Worm (Caenorhabditis elegans) whole organism, late embryonic: Measurements from ENCODE around the gene slc-5A12.

Source experiments
- C08G9.2 ChIP-seq: sonication (generic microtip); optimal IDR thresholded peaks from 2 replicates; lab custom pipeline; 2016; ENCODE audit warnings: mild to moderate bottlenecking, missing genetic modification characterization, moderate library complexity, missing compliant biosample characterization
- F13H6.1 ChIP-seq: sonication (generic microtip); optimal IDR thresholded peaks from 2 replicates; lab custom pipeline; 2016; ENCODE audit warnings: missing genetic modification characterization, missing compliant biosample characterization
- ahr-1 ChIP-seq: sonication (generic microtip); optimal IDR thresholded peaks from 2 replicates; lab custom pipeline; 2016; ENCODE audit warnings: missing genetic modification characterization, missing compliant biosample characterization
- ama-1 ChIP-seq: fragments of 150-350 bp; optimal IDR thresholded peaks from 2 replicates; lab custom pipeline; 2014
- ceh-14 ChIP-seq: sonication (generic microtip); optimal IDR thresholded peaks from 2 replicates; lab custom pipeline; 2016; ENCODE audit warnings: missing genotype, missing genetic modification characterization, missing compliant biosample characterization
- ceh-18 ChIP-seq: sonication (generic microtip); optimal IDR thresholded peaks from 2 replicates; lab custom pipeline; 2016; ENCODE audit warnings: missing genetic modification characterization, missing compliant biosample characterization
- ceh-19 ChIP-seq: fragments of 200-800 bp; sonication (Bioruptor generic); optimal IDR thresholded peaks from 2 replicates; lab custom pipeline; 2018; ENCODE audit warnings: mild to moderate bottlenecking, missing genetic modification characterization, missing compliant biosample characterization
- ceh-24 ChIP-seq: sonication (generic microtip); optimal IDR thresholded peaks from 2 replicates; lab custom pipeline; 2016; ENCODE audit warnings: mild to moderate bottlenecking, missing genetic modification characterization, missing compliant biosample characterization
- ceh-30 ChIP-seq: fragments of 150-350 bp; optimal IDR thresholded peaks from 2 replicates; lab custom pipeline; 2014; ENCODE audit warnings: missing biosample characterization, missing genetic modification characterization
- ceh-34 ChIP-seq: sonication (generic microtip); optimal IDR thresholded peaks from 2 replicates; lab custom pipeline; 2016; ENCODE audit warnings: mild to moderate bottlenecking, missing genetic modification characterization, missing compliant biosample characterization
- ceh-45 ChIP-seq: fragments of 200-800 bp; sonication (Bioruptor generic); IDR thresholded peaks from 2 replicates; pipeline ENCODE4 v1.3.6; 2022; ENCODE audit warnings: missing genetic modification reagents, missing genetic modification characterization, missing compliant biosample characterization
- ceh-48 ChIP-seq: sonication (generic microtip); optimal IDR thresholded peaks from 2 replicates; lab custom pipeline; 2016; ENCODE audit warnings: missing genetic modification characterization, inconsistent platforms, missing compliant biosample characterization
- dmd-4 ChIP-seq: sonication (generic microtip); optimal IDR thresholded peaks from 2 replicates; lab custom pipeline; 2016; ENCODE audit warnings: borderline replicate concordance, missing genetic modification characterization, missing compliant biosample characterization
- dve-1 ChIP-seq: sonication (generic microtip); optimal IDR thresholded peaks from 2 replicates; lab custom pipeline; 2017; ENCODE audit warnings: antibody characterized with exemption, mild to moderate bottlenecking, missing genetic modification characterization, missing compliant biosample characterization
- elt-2 ChIP-seq: sonication (generic microtip); optimal IDR thresholded peaks from 2 replicates; lab custom pipeline; 2016; ENCODE audit warnings: missing genetic modification reagents, missing genetic modification characterization, missing compliant biosample characterization
- ets-4 ChIP-seq: sonication (generic microtip); optimal IDR thresholded peaks from 2 replicates; lab custom pipeline; 2016; ENCODE audit warnings: missing genetic modification characterization, missing compliant biosample characterization
- fkh-10 ChIP-seq: fragments of 150-350 bp; optimal IDR thresholded peaks from 2 replicates; lab custom pipeline; 2014; ENCODE audit warnings: missing biosample characterization, missing genetic modification reagents, missing genetic modification characterization
- fkh-6 ChIP-seq: sonication (generic microtip); optimal IDR thresholded peaks from 2 replicates; lab custom pipeline; 2016; ENCODE audit warnings: missing genetic modification characterization, missing compliant biosample characterization
- gmeb-2 ChIP-seq: sonication (generic microtip); optimal IDR thresholded peaks from 2 replicates; lab custom pipeline; 2016; ENCODE audit warnings: missing genetic modification characterization, inconsistent platforms, missing compliant biosample characterization
- hlh-13 ChIP-seq: fragments of 200-800 bp; sonication (Bioruptor generic); optimal IDR thresholded peaks from 2 replicates; lab custom pipeline; 2018; ENCODE audit warnings: mild to moderate bottlenecking, missing genetic modification characterization, missing compliant biosample characterization
- hlh-15 ChIP-seq: sonication (generic microtip); optimal IDR thresholded peaks from 2 replicates; lab custom pipeline; 2016; ENCODE audit warnings: missing genetic modification characterization, missing compliant biosample characterization
- hlh-30 ChIP-seq: sonication (generic microtip); optimal IDR thresholded peaks from 2 replicates; lab custom pipeline; 2017; ENCODE audit warnings: antibody characterized with exemption, missing genetic modification characterization, missing compliant biosample characterization; ENCODE audit not compliant: insufficient read depth
- hlh-8 ChIP-seq: sonication (generic microtip); optimal IDR thresholded peaks from 2 replicates; lab custom pipeline; 2016; ENCODE audit warnings: missing genotype, missing genetic modification characterization, missing compliant biosample characterization
- lim-6 ChIP-seq: sonication (generic microtip); optimal IDR thresholded peaks from 2 replicates; lab custom pipeline; 2016; ENCODE audit warnings: missing genetic modification characterization, missing compliant biosample characterization
- lin-11 ChIP-seq: fragments of 200-800 bp; sonication (Bioruptor generic); optimal IDR thresholded peaks from 2 replicates; lab custom pipeline; 2018; ENCODE audit warnings: mild to moderate bottlenecking, missing genetic modification characterization, missing compliant biosample characterization
- mec-3 ChIP-seq: sonication (generic microtip); optimal IDR thresholded peaks from 2 replicates; lab custom pipeline; 2016; ENCODE audit warnings: borderline replicate concordance, missing genetic modification characterization, missing compliant biosample characterization
- nfya-1 ChIP-seq: sonication (generic microtip); optimal IDR thresholded peaks from 2 replicates; lab custom pipeline; 2017; ENCODE audit warnings: missing genetic modification characterization, mild to moderate bottlenecking, missing compliant biosample characterization, antibody characterized with exemption, moderate library complexity
- nhr-11 ChIP-seq: fragments of 150-350 bp; optimal IDR thresholded peaks from 2 replicates; lab custom pipeline; 2014; ENCODE audit warnings: missing biosample characterization, missing genetic modification characterization
- odd-2 ChIP-seq: sonication (generic microtip); optimal IDR thresholded peaks from 2 replicates; lab custom pipeline; 2017; ENCODE audit warnings: antibody characterized with exemption, mild to moderate bottlenecking, missing genetic modification characterization, missing compliant biosample characterization
- pag-3 ChIP-seq: sonication (generic microtip); optimal IDR thresholded peaks from 2 replicates; lab custom pipeline; 2016; ENCODE audit warnings: missing compliant biosample characterization, missing genetic modification characterization, borderline replicate concordance
- pat-9 ChIP-seq: fragments of 200-800 bp; sonication (Bioruptor generic); optimal IDR thresholded peaks from 2 replicates; lab custom pipeline; 2018; ENCODE audit warnings: mild to moderate bottlenecking, missing genetic modification characterization, moderate library complexity, missing compliant biosample characterization
- pax-1 ChIP-seq: fragments of 150-350 bp; optimal IDR thresholded peaks from 2 replicates; lab custom pipeline; 2014; ENCODE audit warnings: missing biosample characterization, missing genetic modification characterization
- pha-2 ChIP-seq: sonication (generic microtip); optimal IDR thresholded peaks from 2 replicates; lab custom pipeline; 2017; ENCODE audit warnings: mild to moderate bottlenecking, missing genetic modification characterization, missing compliant biosample characterization
- pqm-1 ChIP-seq: sonication (generic microtip); optimal IDR thresholded peaks from 2 replicates; lab custom pipeline; 2016; ENCODE audit warnings: missing genetic modification characterization, missing compliant biosample characterization
- pros-1 ChIP-seq: fragments of 150-350 bp; optimal IDR thresholded peaks from 2 replicates; lab custom pipeline; 2014; ENCODE audit warnings: missing biosample characterization, missing genetic modification reagents, missing genetic modification characterization
- rnt-1 ChIP-seq: sonication (generic microtip); optimal IDR thresholded peaks from 2 replicates; lab custom pipeline; 2016; ENCODE audit warnings: missing genetic modification characterization, missing compliant biosample characterization
- sdc-2 ChIP-seq: sonication (generic microtip); optimal IDR thresholded peaks from 2 replicates; lab custom pipeline; 2016; ENCODE audit warnings: missing genotype, missing genetic modification characterization, missing compliant biosample characterization
- sox-2 ChIP-seq: fragments of 200-800 bp; sonication (Bioruptor generic); IDR thresholded peaks from 2 replicates; pipeline ENCODE4 v1.3.6; 2022; ENCODE audit warnings: missing genetic modification reagents, missing genetic modification characterization, missing compliant biosample characterization
- sox-4 ChIP-seq: sonication (generic microtip); optimal IDR thresholded peaks from 2 replicates; lab custom pipeline; 2017; ENCODE audit warnings: mild to moderate bottlenecking, missing genetic modification characterization, inconsistent platforms, missing compliant biosample characterization
- ttx-3 ChIP-seq: sonication (generic microtip); optimal IDR thresholded peaks from 2 replicates; lab custom pipeline; 2016; ENCODE audit warnings: missing genetic modification reagents, missing genetic modification characterization, missing compliant biosample characterization
- unc-3 ChIP-seq, 2 experiments: fragments of 200-800 bp in 1 of 2; sonication (Bioruptor generic) in 1 of 2; sonication (generic microtip) in 1 of 2; conservative IDR thresholded peaks in 1 of 2; optimal IDR thresholded peaks in 1 of 2; 2 replicates each; pipeline versions ENCODE4 v1.3.6 to Lab custom; 2016 to 2022; ENCODE audit warnings: missing compliant biosample characterization in 2 of 2, missing genetic modification characterization in 2 of 2, missing genetic modification reagents in 1 of 2
- unc-42 ChIP-seq: sonication (generic microtip); optimal IDR thresholded peaks from 2 replicates; lab custom pipeline; 2016; ENCODE audit warnings: missing genotype, missing genetic modification characterization, missing compliant biosample characterization
- unc-55 ChIP-seq: sonication (generic microtip); optimal IDR thresholded peaks from 2 replicates; lab custom pipeline; 2017; ENCODE audit warnings: missing biosample characterization, missing genetic modification reagents, missing genetic modification characterization
- unc-86 ChIP-seq: sonication (generic microtip); optimal IDR thresholded peaks from 2 replicates; lab custom pipeline; 2016; ENCODE audit warnings: missing genetic modification characterization, missing compliant biosample characterization
- zip-5 ChIP-seq: sonication (generic microtip); optimal IDR thresholded peaks from 2 replicates; lab custom pipeline; 2016; ENCODE audit warnings: missing genetic modification characterization, missing compliant biosample characterization

The slc-5A12 gene

DNA sequence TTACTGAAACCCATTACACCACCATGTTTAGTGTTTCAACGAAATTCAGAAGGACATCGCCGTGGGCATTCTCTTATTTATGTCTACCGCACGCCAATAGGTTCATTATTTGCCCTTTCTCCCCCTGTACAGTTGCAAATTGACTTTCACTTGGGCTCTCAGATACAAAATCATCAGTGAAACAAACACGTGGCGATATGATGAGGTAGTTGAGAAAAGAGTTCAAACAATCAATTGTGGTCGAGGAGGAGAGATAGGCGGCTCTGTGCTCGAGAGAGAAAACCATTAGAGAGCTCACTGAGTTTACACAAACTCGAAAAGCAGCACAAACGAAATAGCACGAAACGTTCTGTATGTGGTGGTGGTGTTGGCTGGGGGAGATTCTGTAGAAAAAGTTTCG is 19.9 kb downstream of the slc-5A12 start:
- TF ChIP-seq unc-42 (tag; lab: Kevin White, UChicago) (no peak), elt-2 (tag; lab: Kevin White, UChicago) (no peak), fkh-10 (GFP tag; lab: Kevin White, UChicago) (no peak), ceh-18 (tag; lab: Kevin White, UChicago) (peak; percentile 4), unc-86 (tag; lab: Kevin White, UChicago) (no peak)

DNA sequence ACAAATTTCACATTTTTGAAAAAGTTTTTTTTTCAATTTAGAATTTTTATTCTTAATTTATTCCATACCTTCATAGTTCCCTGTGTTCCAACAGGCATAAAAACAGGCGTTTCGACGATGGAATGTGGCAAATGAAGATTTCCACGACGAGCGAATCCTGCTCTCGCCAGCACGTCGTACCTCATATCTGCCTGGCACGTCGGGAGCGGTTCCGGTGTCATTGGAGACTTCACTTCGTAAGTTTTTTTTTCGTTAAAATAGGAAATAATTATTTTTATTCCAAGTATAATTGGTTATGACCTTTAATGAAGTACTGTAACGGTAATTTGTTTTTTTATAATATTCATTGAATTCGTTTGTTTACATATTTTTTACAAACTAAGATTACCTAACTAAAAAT is 22.4 kb downstream of the slc-5A12 start, which contains the start of gene tgt-1:
TSS of gene tgt-1 (minus strand) at position 232 of the 400 bp plus-strand sequence.
- TF ChIP-seq unc-42 (tag; lab: Kevin White, UChicago) (no peak), rnt-1 (tag; lab: Kevin White, UChicago) (no peak), dve-1 (tag; lab: Kevin White, UChicago) (no peak), lim-6 (tag; lab: Kevin White, UChicago) (no peak), mec-3 (tag; lab: Kevin White, UChicago) (no peak)

DNA sequence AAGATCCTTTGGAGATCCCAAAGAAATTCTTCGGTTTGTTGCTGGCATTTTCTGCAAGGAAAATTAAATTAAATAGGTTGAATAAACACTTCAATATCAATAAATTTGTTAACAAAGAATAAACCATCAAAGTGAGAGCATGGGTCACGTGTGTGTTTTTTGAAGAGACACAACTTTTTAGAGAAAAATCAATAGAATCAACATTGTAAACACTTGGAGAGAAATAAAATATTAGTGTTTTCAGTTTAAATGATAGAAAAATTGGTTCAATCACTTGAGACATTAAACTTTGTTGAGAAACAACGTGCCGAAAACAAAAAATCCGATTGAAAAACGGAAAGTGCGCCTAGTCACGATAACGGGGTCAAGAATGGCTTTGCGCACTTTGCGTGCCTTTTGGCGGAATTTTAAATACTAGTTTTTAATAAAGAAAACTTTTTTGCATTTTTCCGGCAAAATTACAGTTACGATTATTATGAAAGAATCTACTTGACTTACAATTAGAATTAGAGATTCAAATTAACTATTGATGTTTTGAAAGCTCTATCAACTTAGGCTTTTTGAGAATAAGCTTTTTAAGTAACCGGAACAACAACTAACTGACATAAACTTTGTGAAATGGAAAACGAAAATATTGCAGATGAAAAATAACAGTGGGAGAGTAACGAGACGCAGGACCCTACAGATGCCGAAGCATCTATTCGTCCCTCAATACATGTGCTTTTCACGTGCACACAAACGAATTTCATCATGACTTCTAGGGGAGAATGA is 24.5 kb downstream of the slc-5A12 start, which contains the start of gene ZK829.7:
TSS of gene ZK829.7 (minus strand) at position 51 of the 771 bp plus-strand sequence.
- TF ChIP-seq F13H6.1 (no peak), ceh-18 (tag; lab: Kevin White, UChicago) (no peak), pag-3 (tag; lab: Kevin White, UChicago) (no peak), ceh-14 (tag; lab: Kevin White, UChicago) (no peak), fkh-6 (tag; lab: Kevin White, UChicago) (no peak), odd-2 (tag; lab: Kevin White, UChicago) (no peak), ets-4 (tag; lab: Kevin White, UChicago) (no peak), zip-5 (tag; lab: Kevin White, UChicago) (no peak), sdc-2 (tag; lab: Kevin White, UChicago) (no peak), ama-1 (lab: Kevin White, UChicago) (no peak), hlh-13 (GFP tag; lab: Kevin White, UChicago) (no peak), hlh-8 (no peak), sox-4 (tag; lab: Kevin White, UChicago) (no peak), dmd-4 (tag; lab: Kevin White, UChicago) (no peak), unc-42 (tag; lab: Kevin White, UChicago) (peak; percentile 20), pha-2 (no peak), ceh-24 (tag; lab: Kevin White, UChicago) (no peak), elt-2 (tag; lab: Kevin White, UChicago) (no peak), unc-3 (GFP tag; conservative IDR thresholded peaks at IDR 0.05; lab: Robert Waterston, UW) (no peak), unc-3 (tag; optimal IDR thresholded peaks at IDR 0.05; lab: Kevin White, UChicago) (no peak), fkh-10 (GFP tag; lab: Kevin White, UChicago) (no peak), nhr-11 (tag; lab: Kevin White, UChicago) (no peak), ceh-45 (no peak), pax-1 (peak; percentile 41), pat-9 (tag; lab: Kevin White, UChicago) (no peak), nfya-1 (tag; lab: Kevin White, UChicago) (peak; percentile 24), ceh-48 (tag; lab: Kevin White, UChicago) (no peak), hlh-15 (tag; lab: Kevin White, UChicago) (no peak), ceh-30 (tag; lab: Kevin White, UChicago) (peak; percentile 34), pros-1 (no peak), unc-86 (tag; lab: Kevin White, UChicago) (no peak), hlh-30 (tag; lab: Kevin White, UChicago) (peak; percentile 16), ceh-19 (no peak), ttx-3 (tag; lab: Kevin White, UChicago) (no peak), C08G9.2 (tag; lab: Kevin White, UChicago) (no peak), unc-55 (GFP tag; lab: Kevin White, UChicago) (peak; percentile 7), lin-11 (no peak), sox-2 (GFP tag; lab: Robert Waterston, UW) (no peak), ceh-34 (tag; lab: Kevin White, UChicago) (no peak), pqm-1 (no peak), rnt-1 (tag; lab: Kevin White, UChicago) (no peak), ahr-1 (tag; lab: Kevin White, UChicago) (no peak), dve-1 (tag; lab: Kevin White, UChicago) (no peak), gmeb-2 (tag; lab: Kevin White, UChicago) (no peak)
